Fruit fly (Drosophila melanogaster) whole organism, adult: ENCODE results near the gene pnt.

ENCODE experiments used
- CG1620 ChIP-seq: fragments of 200-800 bp; sonication (Bioruptor generic); optimal IDR thresholded peaks from 2 replicates; lab custom pipeline; 2016; ENCODE audit warnings: missing biosample characterization, missing genetic modification characterization
- CG7045 ChIP-seq: fragments of 200-800 bp; sonication (Bioruptor generic); optimal IDR thresholded peaks from 2 replicates; lab custom pipeline; 2017; ENCODE audit warnings: missing biosample characterization, mild to moderate bottlenecking, missing genetic modification characterization
- CG7101 ChIP-seq: fragments of 200-800 bp; sonication (Bioruptor generic); optimal IDR thresholded peaks from 2 replicates; lab custom pipeline; 2018; ENCODE audit warnings: missing biosample characterization, mild to moderate bottlenecking, missing genetic modification characterization, moderate library complexity
- Crg-1 ChIP-seq: fragments of 200-800 bp; sonication (Bioruptor generic); optimal IDR thresholded peaks from 2 replicates; lab custom pipeline; 2016; ENCODE audit warnings: missing biosample characterization, missing genetic modification characterization
- Hr96 ChIP-seq: fragments of 200-800 bp; sonication (Bioruptor generic); optimal IDR thresholded peaks from 2 replicates; lab custom pipeline; 2016; ENCODE audit warnings: missing biosample characterization, missing genetic modification characterization
- Mnt ChIP-seq: fragments of 200-800 bp; sonication (Bioruptor generic); optimal IDR thresholded peaks from 2 replicates; lab custom pipeline; 2016; ENCODE audit warnings: missing biosample characterization, mild to moderate bottlenecking, missing genetic modification characterization
- cic ChIP-seq: fragments of 200-800 bp; sonication (Bioruptor generic); optimal IDR thresholded peaks from 2 replicates; lab custom pipeline; 2017; ENCODE audit warnings: missing biosample characterization, mild to moderate bottlenecking, missing genetic modification characterization, moderate library complexity
- kay ChIP-seq: fragments of 200-800 bp; sonication (Bioruptor generic); peaks from one replicate; lab custom pipeline; 2016; ENCODE audit warnings: missing biosample characterization, missing genetic modification characterization, borderline replicate concordance
- ovo ChIP-seq: fragments of 200-800 bp; sonication (Bioruptor generic); optimal IDR thresholded peaks from 2 replicates; lab custom pipeline; 2016; ENCODE audit warnings: missing biosample characterization, missing genetic modification characterization

DNA sequence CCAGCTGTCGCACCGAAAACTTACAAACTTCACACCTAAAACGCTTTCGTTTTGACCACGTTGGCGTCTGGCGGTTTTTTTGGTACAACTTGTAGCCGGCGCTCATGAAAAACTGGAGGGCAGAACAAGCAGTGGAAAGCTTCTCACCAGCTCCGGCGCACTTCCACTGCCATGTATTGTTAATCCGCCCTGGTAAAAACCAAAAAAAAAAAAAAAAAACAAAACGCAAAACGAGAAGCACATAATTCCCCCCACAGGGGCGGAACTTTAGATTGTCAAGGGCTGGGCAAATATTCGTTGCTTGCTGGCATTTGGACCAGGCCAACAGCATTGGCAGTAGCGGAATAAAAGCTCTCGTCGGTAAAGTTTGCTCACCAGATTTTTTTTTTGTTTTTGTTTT, 28.3 kb upstream of the pnt start:
- TF ChIP-seq CG7101 (tag; lab: Kevin White, UChicago) (no peak), CG7045 (GFP tag; lab: Kevin White, UChicago) (peak; percentile 86), cic (GFP tag; lab: Kevin White, UChicago) (peak; percentile 79), Mnt (peak; percentile 56), kay (GFP tag; lab: Kevin White, UChicago) (no peak), CG1620 (GFP tag; lab: Kevin White, UChicago) (peak; percentile 65), Crg-1 (peak; percentile 47), ovo (GFP tag; lab: Kevin White, UChicago) (peak; percentile 59), Hr96 (GFP tag; lab: Kevin White, UChicago) (peak; percentile 89)
